Fruit fly (Drosophila melanogaster) whole organism, pupa: ENCODE measurements around the gene DIP-delta.

Source experiments
- CG10348 ChIP-seq: fragments of 200-800 bp; sonication (Bioruptor generic); IDR thresholded peaks from 2 replicates; pipeline ENCODE4 v1.3.6; 2022; ENCODE audit warnings: missing biosample characterization, missing genetic modification characterization
- CG12605 ChIP-seq: fragments of 200-800 bp; sonication (Bioruptor generic); IDR thresholded peaks from 2 replicates; pipeline ENCODE4 v1.3.6; 2022; ENCODE audit warnings: missing biosample characterization, missing genetic modification characterization
- CG13204 ChIP-seq: fragments of 200-800 bp; sonication (Bioruptor generic); optimal IDR thresholded peaks from 2 replicates; lab custom pipeline; 2018; ENCODE audit warnings: missing biosample characterization, mild to moderate bottlenecking, missing genetic modification characterization, moderate library complexity
- CG14655 ChIP-seq: fragments of 200-800 bp; sonication (Bioruptor generic); optimal IDR thresholded peaks from 3 replicates; lab custom pipeline; 2017; ENCODE audit warnings: mild to moderate bottlenecking, missing biosample characterization, missing genetic modification reagents, missing genetic modification characterization
- CG15710 ChIP-seq: fragments of 200-800 bp; sonication (Bioruptor generic); optimal IDR thresholded peaks from 2 replicates; lab custom pipeline; 2018; ENCODE audit warnings: missing biosample characterization, mild to moderate bottlenecking, missing genetic modification characterization, moderate library complexity
- CG17806 ChIP-seq: fragments of 200-800 bp; sonication (Bioruptor generic); optimal IDR thresholded peaks from 2 replicates; lab custom pipeline; 2018; ENCODE audit warnings: missing biosample characterization, mild to moderate bottlenecking, missing genetic modification characterization, moderate library complexity
- CG32121 ChIP-seq: fragments of 200-800 bp; sonication (Bioruptor generic); IDR thresholded peaks from 2 replicates; pipeline ENCODE4 v1.3.6; 2022; ENCODE audit warnings: missing biosample characterization, missing genetic modification characterization
- CG34367 ChIP-seq: fragments of 200-800 bp; sonication (Bioruptor generic); optimal IDR thresholded peaks from 2 replicates; lab custom pipeline; 2018; ENCODE audit warnings: missing biosample characterization, mild to moderate bottlenecking, missing genetic modification characterization
- CG4496 ChIP-seq: fragments of 200-800 bp; sonication (Bioruptor generic); IDR thresholded peaks from 3 replicates; pipeline ENCODE4 v1.3.6; 2022; ENCODE audit warnings: missing biosample characterization, missing genetic modification characterization
- CG8159 ChIP-seq: fragments of 200-800 bp; sonication (Bioruptor generic); optimal IDR thresholded peaks from 3 replicates; lab custom pipeline; 2018; ENCODE audit warnings: missing biosample characterization, mild to moderate bottlenecking, missing genetic modification characterization, moderate library complexity
- CG8301 ChIP-seq: fragments of 200-800 bp; sonication (Bioruptor generic); optimal IDR thresholded peaks from 2 replicates; lab custom pipeline; 2018; ENCODE audit warnings: missing biosample characterization, mild to moderate bottlenecking, missing genetic modification characterization
- CG9948 ChIP-seq: fragments of 200-800 bp; sonication (Bioruptor generic); optimal IDR thresholded peaks from 2 replicates; lab custom pipeline; 2018; ENCODE audit warnings: missing biosample characterization, mild to moderate bottlenecking, missing genetic modification characterization, moderate library complexity
- D1 ChIP-seq: fragments of 200-800 bp; sonication (Bioruptor generic); optimal IDR thresholded peaks from 2 replicates; lab custom pipeline; 2018; ENCODE audit warnings: missing biosample characterization, mild to moderate bottlenecking, missing genetic modification characterization, moderate library complexity
- EcR ChIP-seq: fragments of 200-800 bp; sonication (Bioruptor generic); optimal IDR thresholded peaks from 3 replicates; lab custom pipeline; 2019; ENCODE audit warnings: missing biosample characterization, missing genetic modification characterization, mild to moderate bottlenecking, moderate library complexity, missing genetic modification reagents
- Ets98B ChIP-seq: fragments of 200-800 bp; sonication (Bioruptor generic); IDR thresholded peaks from 2 replicates; pipeline ENCODE4 v1.3.6; 2022; ENCODE audit warnings: missing biosample characterization, missing genetic modification characterization
- Pif1A ChIP-seq: fragments of 200-800 bp; sonication (Bioruptor generic); optimal IDR thresholded peaks from 3 replicates; lab custom pipeline; 2016; ENCODE audit warnings: missing biosample characterization, missing genetic modification characterization
- Pif1B ChIP-seq: fragments of 200-800 bp; sonication (Bioruptor generic); optimal IDR thresholded peaks from 3 replicates; lab custom pipeline; 2016; ENCODE audit warnings: missing biosample characterization, missing genetic modification characterization
- Snoo ChIP-seq: fragments of 200-800 bp; sonication (Bioruptor generic); optimal IDR thresholded peaks from 3 replicates; lab custom pipeline; 2017; ENCODE audit warnings: missing biosample characterization, mild to moderate bottlenecking, missing genetic modification characterization, inconsistent platforms
- fd96Ca ChIP-seq: fragments of 200-800 bp; sonication (Bioruptor generic); IDR thresholded peaks from 3 replicates; pipeline ENCODE4 v1.3.6; 2022; ENCODE audit warnings: missing biosample characterization, missing genetic modification characterization
- gl ChIP-seq: fragments of 200-800 bp; sonication (Bioruptor generic); optimal IDR thresholded peaks from 2 replicates; lab custom pipeline; 2018; ENCODE audit warnings: missing biosample characterization, mild to moderate bottlenecking, missing genetic modification characterization
- rn ChIP-seq: fragments of 200-800 bp; sonication (Bioruptor generic); IDR thresholded peaks from 2 replicates; pipeline ENCODE4 v1.3.6; 2022; ENCODE audit warnings: missing biosample characterization, missing genetic modification characterization

Gene DIP-delta

DNA sequence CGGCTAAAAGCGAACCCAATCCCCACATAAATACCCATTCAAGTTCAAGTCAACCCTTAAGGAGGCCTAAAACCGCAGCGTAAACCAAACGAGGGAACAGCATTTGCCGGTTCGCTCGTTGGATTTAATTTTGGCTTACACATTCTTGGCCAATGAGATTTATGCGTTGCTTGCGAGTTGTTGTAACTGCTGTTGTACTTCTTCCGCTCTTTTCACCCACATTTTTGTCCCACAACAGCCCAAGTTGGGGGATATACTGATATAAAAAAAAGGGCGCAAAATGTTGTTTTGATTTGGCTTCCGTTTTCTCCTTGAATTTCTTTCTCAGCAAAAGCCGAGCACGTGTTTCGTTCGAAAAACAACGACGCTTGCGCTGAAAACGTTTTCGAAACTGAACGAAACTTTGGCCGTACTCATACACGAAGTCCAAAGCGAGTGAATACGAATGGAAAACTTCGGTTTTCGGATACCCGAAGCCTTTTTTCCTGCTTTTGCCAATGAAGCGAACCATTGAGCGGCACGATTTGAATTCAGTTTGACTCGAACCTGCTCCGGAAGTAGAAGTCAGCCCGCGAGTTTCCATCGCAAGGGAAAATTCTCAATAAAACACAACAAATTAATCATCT is at the start of gene DIP-delta:
TSS of gene DIP-delta (plus strand) at position 533 of the 626 bp plus-strand sequence.
- TF ChIP-seq CG8159 (tag; lab: Kevin White, UChicago) (no peak), CG34367 (tag; lab: Kevin White, UChicago) (no peak), CG13204 (GFP tag; lab: Kevin White, UChicago) (no peak), CG10348 (GFP tag; lab: Robert Waterston, UW) (no peak), CG4496 (GFP tag; lab: Robert Waterston, UW) (no peak)

DNA sequence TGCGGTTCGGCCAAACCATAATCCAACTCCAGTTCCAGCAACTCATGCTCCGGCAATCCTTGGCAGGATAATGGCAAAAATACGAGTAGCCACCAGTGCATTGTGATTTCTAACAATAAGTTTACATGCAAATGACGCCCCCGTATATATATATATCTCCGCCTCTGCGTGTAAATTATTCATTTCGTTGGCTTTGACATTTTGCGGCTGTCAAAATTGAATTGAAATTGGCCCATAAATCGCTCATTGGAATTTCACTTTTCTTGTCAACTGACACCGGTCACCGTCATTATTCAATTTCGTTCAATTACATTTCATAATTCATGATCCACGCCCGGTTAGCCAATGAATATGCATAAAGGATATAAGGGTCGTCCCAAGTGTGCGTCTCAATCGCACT is 41.2 kb upstream of the DIP-delta start, which contains the start of gene Ir64a:
TSS of gene Ir64a (minus strand) at position 101 of the 400 bp plus-strand sequence.
- TF ChIP-seq Ets98B (GFP tag; lab: Robert Waterston, UW) (no peak), CG13204 (GFP tag; lab: Kevin White, UChicago) (no peak), CG9948 (tag; lab: Kevin White, UChicago) (no peak), EcR (GFP tag; lab: Kevin White, UChicago) (no peak), CG8159 (tag; lab: Kevin White, UChicago) (no peak), fd96Ca (GFP tag; lab: Robert Waterston, UW) (no peak)

DNA sequence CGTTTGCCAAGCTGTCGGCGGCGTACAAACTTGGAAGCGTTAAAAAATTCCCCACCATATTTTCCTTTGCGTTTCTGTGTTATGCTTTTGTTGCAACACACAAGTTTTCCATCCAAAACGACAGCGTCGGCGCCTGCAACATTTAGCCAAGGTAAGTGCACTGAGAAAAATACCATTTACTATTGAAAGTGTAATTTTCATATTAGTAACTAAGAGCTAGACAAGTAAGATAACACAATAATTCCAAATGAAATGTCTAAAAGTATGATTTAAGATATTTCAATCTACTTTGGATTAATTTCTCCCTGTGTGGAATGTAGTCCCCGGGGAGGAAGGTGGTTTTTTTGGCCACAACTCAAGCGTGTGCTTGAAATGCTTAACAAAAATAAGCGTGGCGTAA is 38.1 kb upstream of the DIP-delta start:
- no peak for TF ChIP-seq EcR (GFP tag; lab: Kevin White, UChicago)
- TF ChIP-seq CG4496 (GFP tag; lab: Robert Waterston, UW) = peak; percentile 77
- TF ChIP-seq fd96Ca (GFP tag; lab: Robert Waterston, UW) = 0 out of 3 replicates have a peak, but pooled peaks have one; percentile 28
- TF ChIP-seq Ets98B (GFP tag; lab: Robert Waterston, UW) = peak; percentile 61

DNA sequence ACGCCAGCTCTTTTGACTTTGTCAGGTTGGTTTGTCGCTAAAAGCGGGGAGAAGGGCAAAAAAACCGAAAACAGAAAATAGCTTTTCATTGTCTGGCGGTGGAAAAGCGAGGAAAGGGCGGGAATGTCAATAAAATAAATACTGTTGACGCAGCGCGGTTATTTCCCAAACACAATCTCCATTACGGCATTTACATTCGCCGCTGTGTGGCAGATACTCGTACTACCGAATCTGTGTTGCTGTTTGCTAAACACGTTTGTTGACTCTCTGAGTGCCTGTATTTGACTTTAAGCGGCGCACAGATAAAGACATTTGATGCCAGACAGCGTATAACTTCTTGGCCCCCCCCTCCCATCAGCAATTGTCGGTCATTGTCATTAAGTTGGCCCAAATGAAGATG is 23.2 kb downstream of the DIP-delta start:
- TF ChIP-seq Pif1B (GFP tag; lab: Kevin White, UChicago) = no peak
- no peak for TF ChIP-seq CG13204 (GFP tag; lab: Kevin White, UChicago)
- TF ChIP-seq Snoo (tag; lab: Kevin White, UChicago) = no peak
- no peak for TF ChIP-seq fd96Ca (GFP tag; lab: Robert Waterston, UW)
- TF ChIP-seq EcR (GFP tag; lab: Kevin White, UChicago) = no peak
- no peak for TF ChIP-seq CG10348 (GFP tag; lab: Robert Waterston, UW)
- no peak for TF ChIP-seq rn (GFP tag; lab: Robert Waterston, UW)
- no peak for TF ChIP-seq CG34367 (tag; lab: Kevin White, UChicago)
- TF ChIP-seq CG8301 (tag; lab: Kevin White, UChicago) = no peak
- TF ChIP-seq CG32121 (GFP tag; lab: Robert Waterston, UW) = no peak
- no peak for TF ChIP-seq CG14655
- no peak for TF ChIP-seq D1 (tag; lab: Kevin White, UChicago)
- no peak for TF ChIP-seq CG9948 (tag; lab: Kevin White, UChicago)
- TF ChIP-seq CG12605 = no peak
- TF ChIP-seq CG4496 (GFP tag; lab: Robert Waterston, UW) = no peak
- no peak for TF ChIP-seq Ets98B (GFP tag; lab: Robert Waterston, UW)
- TF ChIP-seq Pif1A (GFP tag; lab: Kevin White, UChicago) = no peak
- TF ChIP-seq gl = no peak
- TF ChIP-seq CG17806 = no peak
- no peak for TF ChIP-seq CG8159 (tag; lab: Kevin White, UChicago)

DNA sequence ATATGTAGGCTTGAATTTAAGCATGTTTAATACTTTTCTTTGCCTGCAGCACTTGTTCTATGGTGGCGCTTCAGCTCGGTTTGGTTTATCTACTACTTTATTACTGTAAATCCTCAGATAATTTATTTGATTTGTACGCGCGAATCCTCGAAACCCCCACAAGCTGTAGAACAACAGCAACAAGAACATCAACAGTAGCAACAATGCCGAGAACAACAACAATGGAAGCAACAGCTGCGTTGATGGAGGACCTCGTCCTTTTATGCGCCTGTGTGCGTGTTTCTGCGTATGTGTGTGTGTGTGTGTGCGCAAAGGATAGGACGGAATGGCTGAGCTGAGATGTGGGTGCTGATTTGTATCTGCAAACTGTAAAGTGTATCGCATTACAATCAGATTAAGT is 23.9 kb downstream of the DIP-delta start:
- TF ChIP-seq CG14655 = no peak
- TF ChIP-seq D1 (tag; lab: Kevin White, UChicago) = no peak
- no peak for TF ChIP-seq fd96Ca (GFP tag; lab: Robert Waterston, UW)
- TF ChIP-seq CG4496 (GFP tag; lab: Robert Waterston, UW) = no peak
- TF ChIP-seq Pif1A (GFP tag; lab: Kevin White, UChicago) = no peak

DNA sequence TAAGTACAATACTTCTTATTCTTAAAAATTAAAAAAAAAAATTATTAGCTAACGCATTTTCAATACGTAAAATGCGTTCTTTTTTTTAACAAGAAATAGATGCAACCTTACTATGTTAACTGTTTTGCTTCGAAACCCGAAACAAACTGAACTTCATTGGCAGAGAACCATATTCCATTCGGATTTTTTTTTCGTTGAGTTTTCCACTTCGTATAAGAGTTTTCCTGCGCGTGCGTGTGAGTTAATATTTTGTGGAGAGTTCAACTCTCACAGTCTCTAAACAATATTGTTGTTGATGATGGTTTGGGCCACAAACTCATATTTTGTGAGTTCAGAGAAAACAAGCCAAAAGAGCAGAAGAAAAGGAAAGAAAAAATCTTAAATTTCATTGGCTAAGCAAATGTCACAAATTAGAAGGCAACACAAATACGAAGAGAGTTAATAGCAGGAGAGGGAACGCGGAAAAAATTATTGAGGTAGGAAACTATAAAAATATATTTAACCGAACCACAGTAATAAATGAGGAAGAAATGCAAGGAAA is 28.7 kb downstream of the DIP-delta start:
- no peak for TF ChIP-seq Pif1A (GFP tag; lab: Kevin White, UChicago)
- no peak for TF ChIP-seq Pif1B (GFP tag; lab: Kevin White, UChicago)
- TF ChIP-seq CG13204 (GFP tag; lab: Kevin White, UChicago) = no peak
- TF ChIP-seq Snoo (tag; lab: Kevin White, UChicago) = no peak
- no peak for TF ChIP-seq rn (GFP tag; lab: Robert Waterston, UW)
- no peak for TF ChIP-seq CG9948 (tag; lab: Kevin White, UChicago)
- TF ChIP-seq Ets98B (GFP tag; lab: Robert Waterston, UW) = no peak
- TF ChIP-seq CG15710 (tag; lab: Kevin White, UChicago) = no peak
- no peak for TF ChIP-seq CG10348 (GFP tag; lab: Robert Waterston, UW)

DNA sequence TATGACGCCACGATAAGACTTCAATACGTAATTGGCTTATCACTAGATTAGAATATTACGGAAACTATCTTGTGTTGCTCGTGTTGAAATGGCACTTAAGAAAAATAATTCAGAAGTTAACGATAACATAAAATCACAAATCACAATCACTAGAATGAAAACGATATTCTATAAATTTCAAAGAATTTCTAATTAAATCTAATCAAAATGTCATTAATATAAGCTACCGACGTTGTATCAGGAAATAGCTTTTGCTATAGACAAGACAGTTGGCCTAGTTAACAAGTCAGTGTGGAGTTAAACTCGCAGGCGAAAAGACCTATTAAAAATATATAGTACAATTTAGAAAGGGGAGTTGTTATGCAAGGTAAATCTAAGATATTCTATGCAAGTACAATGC is 55.6 kb downstream of the DIP-delta start, which contains the start of gene CG4835:
TSS of gene CG4835 (plus strand) at position 301 of the 400 bp plus-strand sequence.
- TF ChIP-seq CG4496 (GFP tag; lab: Robert Waterston, UW) (no peak), CG10348 (GFP tag; lab: Robert Waterston, UW) (no peak), CG8159 (tag; lab: Kevin White, UChicago) (no peak)
